Fruit fly (Drosophila melanogaster): Measurements from ENCODE around the gene CG42354.

CG42354 gene

dm6 chrX:16090179-16091144, 14.3 kb downstream of the CG42354 start (continued):
- TF ChIP-seq prd (optimal IDR thresholded peaks at IDR 0.05) (no peak), prd (GFP tag; IDR thresholded peaks at IDR 0.05) (peak; percentile 88), CG30403 (GFP tag; optimal IDR thresholded peaks at IDR 0.05) (peak; percentile 90), grau (tag; optimal IDR thresholded peaks at IDR 0.05) (peak; percentile 96), pzg (GFP tag; optimal IDR thresholded peaks at IDR 0.05) (peak; percentile 21), CG12236 (GFP tag; optimal IDR thresholded peaks at IDR 0.05) (peak; percentile 70), CG10147 (GFP tag; optimal IDR thresholded peaks at IDR 0.05) (peak; percentile 87), org-1 (GFP tag; optimal IDR thresholded peaks at IDR 0.05) (peak; percentile 74), CG6654 (GFP tag; optimal IDR thresholded peaks at IDR 0.05) (peak; percentile 72), p53 (GFP tag; optimal IDR thresholded peaks at IDR 0.05) (peak; percentile 64), pan (optimal IDR thresholded peaks at IDR 0.05) (no peak), pan (GFP tag; optimal IDR thresholded peaks at IDR 0.05 in 1 of 2, IDR thresholded peaks at IDR 0.05 in 1 of 2) (peak in 1 of 2 experiments; percentile 94), CG32772 (GFP tag; IDR thresholded peaks at IDR 0.05) (peak; percentile 86), Blimp-1 (GFP tag; optimal IDR thresholded peaks at IDR 0.05) (peak; percentile 72), CG2889 (GFP tag; IDR thresholded peaks at IDR 0.05) (peak; percentile 89), Jarid2 (GFP tag; optimal IDR thresholded peaks at IDR 0.05) (peak; percentile 57), cwo (GFP tag; optimal IDR thresholded peaks at IDR 0.05) (peak; percentile 85), CG7556 (GFP tag; optimal IDR thresholded peaks at IDR 0.05) (peak; percentile 83), bsh (GFP tag; optimal IDR thresholded peaks at IDR 0.05) (peak in 1 of 2 experiments; percentile 87), CG1832 (GFP tag; optimal IDR thresholded peaks at IDR 0.05) (no peak), inv (GFP tag; IDR thresholded peaks at IDR 0.05; ENCODE audit: partially characterized antibody) (no peak), D (optimal IDR thresholded peaks at IDR 0.05) (no peak), D (GFP tag; optimal IDR thresholded peaks at IDR 0.05) (peak; percentile 72), CG17361 (GFP tag; IDR thresholded peaks at IDR 0.05) (peak; percentile 85), Dfd (GFP tag; optimal IDR thresholded peaks at IDR 0.05) (no peak), sima (GFP tag; optimal IDR thresholded peaks at IDR 0.05) (peak; percentile 60), CG31365 (tag; optimal IDR thresholded peaks at IDR 0.05) (peak; percentile 77), CG17385 (GFP tag; optimal IDR thresholded peaks at IDR 0.05) (peak; percentile 90), fd102C (GFP tag; optimal IDR thresholded peaks at IDR 0.05) (no peak), Chrac-16 (GFP tag; optimal IDR thresholded peaks at IDR 0.05) (peak; percentile 85), slou (GFP tag; optimal IDR thresholded peaks at IDR 0.05) (peak; percentile 71), so (GFP tag; IDR thresholded peaks at IDR 0.05) (peak; percentile 82), CG10274 (GFP tag; optimal IDR thresholded peaks at IDR 0.05) (peak; percentile 93), knrl (GFP tag; IDR thresholded peaks at IDR 0.05; ENCODE audit: partially characterized antibody) (no peak), CG4404 (GFP tag; IDR thresholded peaks at IDR 0.05) (peak; percentile 71), CG13624 (GFP tag; optimal IDR thresholded peaks at IDR 0.05) (peak; percentile 90), Dll (GFP tag; IDR thresholded peaks at IDR 0.05; ENCODE audit: partially characterized antibody) (no peak), chn (GFP tag; optimal IDR thresholded peaks at IDR 0.05) (peak; percentile 77), lbe (GFP tag; optimal IDR thresholded peaks at IDR 0.05) (peak; percentile 64), lmd (GFP tag; IDR thresholded peaks at IDR 0.05) (peak; percentile 93), unc-4 (GFP tag; IDR thresholded peaks at IDR 0.05; ENCODE audit: partially characterized antibody) (no peak), MESR4 (GFP tag; optimal IDR thresholded peaks at IDR 0.05) (peak; percentile 38), sob (GFP tag; IDR thresholded peaks at IDR 0.05) (peak; percentile 94), Stat92E (GFP tag; optimal IDR thresholded peaks at IDR 0.05) (no peak), jing (GFP tag; optimal IDR thresholded peaks at IDR 0.05) (peak; percentile 79), CG6272 (GFP tag; IDR thresholded peaks at IDR 0.05) (peak; percentile 68), CG5245 (GFP tag; optimal IDR thresholded peaks at IDR 0.05) (peak; percentile 85), B-H2 (GFP tag; optimal IDR thresholded peaks at IDR 0.05) (peak; percentile 97)
